Worm (Caenorhabditis elegans) whole organism, L4/young adult: ENCODE results near the gene srz-24.

ENCODE experiments used
- dao-5 ChIP-seq: sonication (generic microtip); optimal IDR thresholded peaks from 2 replicates; lab custom pipeline; 2016; ENCODE audit warnings: missing genotype, missing genetic modification characterization, moderate library complexity, missing compliant biosample characterization
- him-1 ChIP-seq: sonication (generic microtip); optimal IDR thresholded peaks from 2 replicates; lab custom pipeline; 2016; ENCODE audit warnings: missing genotype, missing genetic modification reagents, missing genetic modification characterization, missing compliant biosample characterization

ce11 chrIV:5025646-5026045, 44.7 kb upstream of the srz-24 start, which contains the start of gene C09B9.85:
- TF ChIP-seq him-1 (tag; lab: Kevin White, UChicago) (no peak), dao-5 (no peak)
